Fruit fly (Drosophila melanogaster): Measurements from ENCODE around the gene CG10232.

The CG10232 gene

dm6 chr3R:23737676-23738574 lies 16.5 kb upstream of the CG10232 start:
- TF ChIP-seq Jra (GFP tag; optimal IDR thresholded peaks at IDR 0.05) (no peak), dsf (GFP tag; optimal IDR thresholded peaks at IDR 0.05; ENCODE audit: borderline replicate concordance) (no peak), Hr83 (GFP tag; optimal IDR thresholded peaks at IDR 0.05; ENCODE audit: poor library complexity, severe bottlenecking) (no peak), Vsx2 (GFP tag; optimal IDR thresholded peaks at IDR 0.05; ENCODE audit: partially characterized antibody) (no peak), Abd-B (GFP tag; optimal IDR thresholded peaks at IDR 0.05) (no peak), dl (GFP tag; optimal IDR thresholded peaks at IDR 0.05; ENCODE audit: insufficient read depth in 1 of 2, partially characterized antibody in 2 of 2) (no peak), rgr (GFP tag; optimal IDR thresholded peaks at IDR 0.05) (no peak), GATAd (GFP tag; optimal IDR thresholded peaks at IDR 0.05) (no peak), Dif (GFP tag; optimal IDR thresholded peaks at IDR 0.05; ENCODE audit: partially characterized antibody) (no peak), h (GFP tag; optimal IDR thresholded peaks at IDR 0.05) (no peak), CG32264 (GFP tag; optimal IDR thresholded peaks at IDR 0.05) (no peak), pan (optimal IDR thresholded peaks at IDR 0.05) (no peak), CrebA (GFP tag; optimal IDR thresholded peaks at IDR 0.05; ENCODE audit: borderline replicate concordance) (no peak), Rel (GFP tag; optimal IDR thresholded peaks at IDR 0.05) (no peak), Rel (tag; optimal IDR thresholded peaks at IDR 0.05) (no peak), tai (GFP tag; optimal IDR thresholded peaks at IDR 0.05) (no peak), lola (GFP tag; optimal IDR thresholded peaks at IDR 0.05) (no peak), usp (GFP tag; optimal IDR thresholded peaks at IDR 0.05) (no peak)

dm6 chr3R:23736365-23736764 lies 14.9 kb upstream of the CG10232 start:
- no peak for TF ChIP-seq foxo (GFP tag; optimal IDR thresholded peaks at IDR 0.05)
- TF ChIP-seq psq (GFP tag; optimal IDR thresholded peaks at IDR 0.05) = no peak
- no peak for TF ChIP-seq Mio (GFP tag; optimal IDR thresholded peaks at IDR 0.05)
- TF ChIP-seq rgr (GFP tag; optimal IDR thresholded peaks at IDR 0.05) = no peak
- TF ChIP-seq Abd-B (GFP tag; optimal IDR thresholded peaks at IDR 0.05) = no peak
- no peak for TF ChIP-seq woc (GFP tag; optimal IDR thresholded peaks at IDR 0.05)
- no peak for TF ChIP-seq dsf (GFP tag; optimal IDR thresholded peaks at IDR 0.05; ENCODE audit: borderline replicate concordance)
- TF ChIP-seq usp (GFP tag; optimal IDR thresholded peaks at IDR 0.05) = no peak
- no peak for TF ChIP-seq sv (GFP tag; optimal IDR thresholded peaks at IDR 0.05)
- TF ChIP-seq Dfd (GFP tag; optimal IDR thresholded peaks at IDR 0.05) = no peak
- TF ChIP-seq Vsx2 (GFP tag; optimal IDR thresholded peaks at IDR 0.05; ENCODE audit: partially characterized antibody) = no peak

dm6 chr3R:23735648-23736047 lies 14.2 kb upstream of the CG10232 start:
- TF ChIP-seq Hr83 (GFP tag; optimal IDR thresholded peaks at IDR 0.05; ENCODE audit: poor library complexity, severe bottlenecking) (no peak), jim (GFP tag; optimal IDR thresholded peaks at IDR 0.05) (no peak), Myc (optimal IDR thresholded peaks at IDR 0.05) (peak; percentile 86), Mio (GFP tag; optimal IDR thresholded peaks at IDR 0.05) (no peak), usp (GFP tag; optimal IDR thresholded peaks at IDR 0.05) (no peak), psq (GFP tag; optimal IDR thresholded peaks at IDR 0.05) (no peak)

- no peak for TF ChIP-seq Vsx2 (GFP tag; optimal IDR thresholded peaks at IDR 0.05; ENCODE audit: partially characterized antibody)
- TF ChIP-seq sage (GFP tag; optimal IDR thresholded peaks at IDR 0.05) = no peak
- no peak for TF ChIP-seq br (GFP tag; optimal IDR thresholded peaks at IDR 0.05)
- TF ChIP-seq dl (GFP tag; optimal IDR thresholded peaks at IDR 0.05; ENCODE audit: insufficient read depth in 1 of 2, partially characterized antibody in 2 of 2) = no peak
- no peak for TF ChIP-seq psq (GFP tag; optimal IDR thresholded peaks at IDR 0.05)
- no peak for TF ChIP-seq ey (GFP tag; optimal IDR thresholded peaks at IDR 0.05)
- TF ChIP-seq OdsH (GFP tag; optimal IDR thresholded peaks at IDR 0.05) = no peak
- TF ChIP-seq CrebA (GFP tag; optimal IDR thresholded peaks at IDR 0.05; ENCODE audit: borderline replicate concordance) = no peak
- TF ChIP-seq foxo (GFP tag; optimal IDR thresholded peaks at IDR 0.05) = no peak
- TF ChIP-seq Rel (GFP tag; optimal IDR thresholded peaks at IDR 0.05) = no peak
- TF ChIP-seq Rel (tag; optimal IDR thresholded peaks at IDR 0.05) = no peak
- TF ChIP-seq Hnf4 (GFP tag; optimal IDR thresholded peaks at IDR 0.05) = no peak
- TF ChIP-seq brk (GFP tag; optimal IDR thresholded peaks at IDR 0.05) = no peak
Measured at dm6 chr3R:23734573-23735404, 13.4 kb upstream of the CG10232 start.

Measured in whole organism, wandering third instar larva.